Fruit fly (Drosophila melanogaster): ENCODE measurements around the gene CG12723.

CG12723 gene

dm6 chrX:13233811-13234737, 42.4 kb upstream of the CG12723 start:
- TF ChIP-seq GATAd (GFP tag; optimal IDR thresholded peaks at IDR 0.05) = peak; percentile 14
- TF ChIP-seq Myc (optimal IDR thresholded peaks at IDR 0.05) = no peak
- peak; percentile 45 for TF ChIP-seq CrebA (GFP tag; optimal IDR thresholded peaks at IDR 0.05; ENCODE audit: borderline replicate concordance)
- peak; percentile 90 for TF ChIP-seq h (GFP tag; optimal IDR thresholded peaks at IDR 0.05)
- TF ChIP-seq Vsx2 (GFP tag; optimal IDR thresholded peaks at IDR 0.05; ENCODE audit: partially characterized antibody) = no peak
- peak in 1 of 2 experiments; percentile 89 for TF ChIP-seq foxo (GFP tag; optimal IDR thresholded peaks at IDR 0.05)
- TF ChIP-seq rgr (GFP tag; optimal IDR thresholded peaks at IDR 0.05) = peak; percentile 81
- peak; percentile 91 for TF ChIP-seq fru (GFP tag; optimal IDR thresholded peaks at IDR 0.05)
- no peak for TF ChIP-seq Mio (GFP tag; optimal IDR thresholded peaks at IDR 0.05)
- TF ChIP-seq Hnf4 (GFP tag; optimal IDR thresholded peaks at IDR 0.05) = peak; percentile 73
- no peak for TF ChIP-seq Abd-B (GFP tag; optimal IDR thresholded peaks at IDR 0.05)
- peak; percentile 35 for TF ChIP-seq sage (GFP tag; optimal IDR thresholded peaks at IDR 0.05)
- no peak for TF ChIP-seq usp (GFP tag; optimal IDR thresholded peaks at IDR 0.05)
- TF ChIP-seq CG9705 (GFP tag; optimal IDR thresholded peaks at IDR 0.05) = peak; percentile 68
- no peak for TF ChIP-seq Dfd (GFP tag; optimal IDR thresholded peaks at IDR 0.05)
- TF ChIP-seq Hr83 (GFP tag; optimal IDR thresholded peaks at IDR 0.05; ENCODE audit: poor library complexity, severe bottlenecking) = peak; percentile 5
- no peak for TF ChIP-seq lola (GFP tag; optimal IDR thresholded peaks at IDR 0.05)
- peak; percentile 17 for TF ChIP-seq Rel (GFP tag; optimal IDR thresholded peaks at IDR 0.05)
- peak; percentile 71 for TF ChIP-seq Rel (tag; optimal IDR thresholded peaks at IDR 0.05)
- TF ChIP-seq HLH106 (tag; optimal IDR thresholded peaks at IDR 0.05) = peak; percentile 90
- TF ChIP-seq Sp1 (GFP tag; optimal IDR thresholded peaks at IDR 0.05) = peak; percentile 95
- TF ChIP-seq ey (GFP tag; optimal IDR thresholded peaks at IDR 0.05) = peak; percentile 85
- no peak for TF ChIP-seq pan (optimal IDR thresholded peaks at IDR 0.05)
- TF ChIP-seq N (GFP tag; optimal IDR thresholded peaks at IDR 0.05) = no peak
- peak; percentile 81 for TF ChIP-seq woc (GFP tag; optimal IDR thresholded peaks at IDR 0.05)
- TF ChIP-seq Jra (GFP tag; optimal IDR thresholded peaks at IDR 0.05) = peak; percentile 62
- TF ChIP-seq dsf (GFP tag; optimal IDR thresholded peaks at IDR 0.05; ENCODE audit: borderline replicate concordance) = no peak
- TF ChIP-seq psq (GFP tag; optimal IDR thresholded peaks at IDR 0.05) = peak; percentile 96
- peak; percentile 65 for TF ChIP-seq tai (GFP tag; optimal IDR thresholded peaks at IDR 0.05)
- TF ChIP-seq brk (GFP tag; optimal IDR thresholded peaks at IDR 0.05) = peak; percentile 70
- TF ChIP-seq CG32264 (GFP tag; optimal IDR thresholded peaks at IDR 0.05) = peak; percentile 37
- no peak for TF ChIP-seq Dif (GFP tag; optimal IDR thresholded peaks at IDR 0.05; ENCODE audit: partially characterized antibody)
- TF ChIP-seq sv (GFP tag; optimal IDR thresholded peaks at IDR 0.05) = peak; percentile 88
- TF ChIP-seq Hr78 (GFP tag; optimal IDR thresholded peaks at IDR 0.05) = no peak
- no peak for TF ChIP-seq jim (GFP tag; optimal IDR thresholded peaks at IDR 0.05)
- no peak for TF ChIP-seq dl (GFP tag; optimal IDR thresholded peaks at IDR 0.05; ENCODE audit: insufficient read depth in 1 of 2, partially characterized antibody in 2 of 2)
- peak; percentile 74 for TF ChIP-seq br (GFP tag; optimal IDR thresholded peaks at IDR 0.05)
- TF ChIP-seq OdsH (GFP tag; optimal IDR thresholded peaks at IDR 0.05) = peak; percentile 84
- peak; percentile 82 for TF ChIP-seq dmrt93B (GFP tag; optimal IDR thresholded peaks at IDR 0.05)

dm6 chrX:13232406-13233195, 40.9 kb upstream of the CG12723 start:
- TF ChIP-seq foxo (GFP tag; optimal IDR thresholded peaks at IDR 0.05) = peak in 1 of 2 experiments; percentile 23
- no peak for TF ChIP-seq tai (GFP tag; optimal IDR thresholded peaks at IDR 0.05)
- peak; percentile 78 for TF ChIP-seq sv (GFP tag; optimal IDR thresholded peaks at IDR 0.05)

Data from whole organism, wandering third instar larva.